Worm (Caenorhabditis elegans) whole organism, L2 larva: ENCODE measurements around the gene enpl-1.

Experiments
- C34F6.9 ChIP-seq: fragments of 150-350 bp; optimal IDR thresholded peaks from 2 replicates; lab custom pipeline; 2014; ENCODE audit warnings: missing biosample characterization, missing genetic modification characterization
- F13H6.1 ChIP-seq: sonication (generic microtip); optimal IDR thresholded peaks from 2 replicates; lab custom pipeline; 2016; ENCODE audit warnings: missing genetic modification characterization, missing compliant biosample characterization
- R02D3.7 ChIP-seq: fragments of 150-350 bp; optimal IDR thresholded peaks from 2 replicates; lab custom pipeline; 2014; ENCODE audit warnings: missing biosample characterization, missing genetic modification characterization
- ZK546.5 ChIP-seq: sonication (generic microtip); optimal IDR thresholded peaks from 2 replicates; lab custom pipeline; 2017; ENCODE audit warnings: missing biosample characterization, missing genetic modification characterization
- alr-1 ChIP-seq: fragments of 150-350 bp; optimal IDR thresholded peaks from 2 replicates; lab custom pipeline; 2014; ENCODE audit warnings: missing biosample characterization, missing genetic modification characterization
- aly-2 ChIP-seq: fragments of 150-350 bp; optimal IDR thresholded peaks from 2 replicates; lab custom pipeline; 2014; ENCODE audit warnings: missing biosample characterization, missing genetic modification characterization
- ama-1 ChIP-seq: fragments of 150-350 bp; optimal IDR thresholded peaks from 2 replicates; lab custom pipeline; 2018; ENCODE audit warnings: inconsistent platforms
- blmp-1 ChIP-seq: sonication (generic microtip); optimal IDR thresholded peaks from 2 replicates; lab custom pipeline; 2017; ENCODE audit warnings: missing genetic modification characterization, mild to moderate bottlenecking, missing compliant biosample characterization, antibody characterized with exemption, moderate library complexity; ENCODE audit not compliant: insufficient read depth
- ceh-16 ChIP-seq: fragments of 150-350 bp; optimal IDR thresholded peaks from 2 replicates; lab custom pipeline; 2014; ENCODE audit warnings: missing biosample characterization, missing genetic modification characterization
- ceh-82 ChIP-seq: fragments of 150-350 bp; optimal IDR thresholded peaks from 2 replicates; lab custom pipeline; 2014; ENCODE audit warnings: missing biosample characterization, missing genetic modification characterization
- crh-2 ChIP-seq: sonication (generic microtip); optimal IDR thresholded peaks from 2 replicates; lab custom pipeline; 2017; ENCODE audit warnings: missing biosample characterization, missing genetic modification characterization
- dmd-4 ChIP-seq: sonication (generic microtip); optimal IDR thresholded peaks from 2 replicates; lab custom pipeline; 2017; ENCODE audit warnings: missing biosample characterization, missing genetic modification characterization
- egl-27 ChIP-seq: sonication (generic microtip); optimal IDR thresholded peaks from 3 replicates; lab custom pipeline; 2017; ENCODE audit warnings: missing biosample characterization, missing genetic modification reagents, missing genetic modification characterization
- elt-1 ChIP-seq: fragments of 150-350 bp; optimal IDR thresholded peaks from 2 replicates; lab custom pipeline; 2014; ENCODE audit warnings: missing biosample characterization, missing genetic modification characterization
- elt-3 ChIP-seq: sonication (generic microtip); optimal IDR thresholded peaks from 2 replicates; lab custom pipeline; 2017; ENCODE audit warnings: missing biosample characterization, missing genetic modification characterization
- fos-1 ChIP-seq: fragments of 150-350 bp; optimal IDR thresholded peaks from 2 replicates; lab custom pipeline; 2014; ENCODE audit warnings: missing biosample characterization, missing genetic modification characterization
- gmeb-1 ChIP-seq: fragments of 150-350 bp; optimal IDR thresholded peaks from 2 replicates; lab custom pipeline; 2014; ENCODE audit warnings: missing biosample characterization, missing genetic modification characterization
- lin-11 ChIP-seq: fragments of 150-350 bp; sonication (generic microtip); optimal IDR thresholded peaks from 2 replicates; lab custom pipeline; 2014; ENCODE audit warnings: missing biosample characterization, missing genetic modification characterization, inconsistent platforms, mixed read lengths
- lin-13 ChIP-seq: fragments of 150-350 bp; optimal IDR thresholded peaks from 2 replicates; lab custom pipeline; 2014; ENCODE audit warnings: missing biosample characterization, missing genetic modification reagents, missing genetic modification characterization
- lin-39 ChIP-seq: fragments of 150-350 bp; optimal IDR thresholded peaks from 2 replicates; lab custom pipeline; 2014; ENCODE audit warnings: missing biosample characterization, missing genetic modification reagents, missing genetic modification characterization
- lsy-2 ChIP-seq, 2 experiments: fragments of 150-350 bp in 1 of 2; sonication (generic microtip) in 1 of 2; optimal IDR thresholded peaks; 2 replicates each; lab custom pipeline; 2014 to 2017; ENCODE audit warnings: missing biosample characterization in 2 of 2, missing genetic modification characterization in 2 of 2
- mab-5 ChIP-seq: fragments of 150-350 bp; optimal IDR thresholded peaks from 2 replicates; lab custom pipeline; 2014; ENCODE audit warnings: missing biosample characterization, missing genetic modification characterization
- mdl-1 ChIP-seq, 2 experiments: fragments of 150-350 bp in 1 of 2; sonication (generic microtip) in 1 of 2; optimal IDR thresholded peaks; 2 replicates each; lab custom pipeline; 2017; ENCODE audit warnings: missing biosample characterization in 2 of 2, missing genetic modification characterization in 2 of 2
- nhr-10 ChIP-seq: sonication (generic microtip); optimal IDR thresholded peaks from 2 replicates; lab custom pipeline; 2017; ENCODE audit warnings: missing biosample characterization, missing genetic modification characterization
- nhr-11 ChIP-seq: fragments of 150-350 bp; optimal IDR thresholded peaks from 2 replicates; lab custom pipeline; 2014; ENCODE audit warnings: missing biosample characterization, missing genetic modification characterization
- nhr-12 ChIP-seq: fragments of 150-350 bp; optimal IDR thresholded peaks from 2 replicates; lab custom pipeline; 2014; ENCODE audit warnings: missing biosample characterization, missing genetic modification characterization
- nhr-129 ChIP-seq: fragments of 150-350 bp; optimal IDR thresholded peaks from 2 replicates; lab custom pipeline; 2014; ENCODE audit warnings: missing biosample characterization, missing genetic modification characterization
- nhr-21 ChIP-seq: fragments of 150-350 bp; optimal IDR thresholded peaks from 2 replicates; lab custom pipeline; 2014; ENCODE audit warnings: missing biosample characterization, missing genetic modification characterization
- nhr-237 ChIP-seq: fragments of 150-350 bp; optimal IDR thresholded peaks from 2 replicates; lab custom pipeline; 2014; ENCODE audit warnings: missing biosample characterization, missing genetic modification characterization
- nhr-25 ChIP-seq: fragments of 150-350 bp; sonication (generic microtip); optimal IDR thresholded peaks from 3 replicates; lab custom pipeline; 2014; ENCODE audit warnings: missing biosample characterization, missing genetic modification characterization
- nhr-6 ChIP-seq: fragments of 150-350 bp; optimal IDR thresholded peaks from 2 replicates; lab custom pipeline; 2014; ENCODE audit warnings: missing biosample characterization, missing genetic modification characterization
- peb-1 ChIP-seq: fragments of 150-350 bp; optimal IDR thresholded peaks from 2 replicates; lab custom pipeline; 2014; ENCODE audit warnings: missing biosample characterization, missing genetic modification characterization
- sem-4 ChIP-seq: fragments of 150-350 bp; optimal IDR thresholded peaks from 2 replicates; lab custom pipeline; 2014; ENCODE audit warnings: missing biosample characterization, missing genetic modification reagents, missing genetic modification characterization
- skn-1 ChIP-seq: sonication (generic microtip); optimal IDR thresholded peaks from 2 replicates; lab custom pipeline; 2017; ENCODE audit warnings: missing biosample characterization, missing genetic modification characterization
- sma-3 ChIP-seq: sonication (generic microtip); optimal IDR thresholded peaks from 2 replicates; lab custom pipeline; 2016; ENCODE audit warnings: missing genetic modification reagents, missing genetic modification characterization, missing compliant biosample characterization
- sma-9 ChIP-seq, 2 experiments: fragments of 150-350 bp in 1 of 2; sonication (generic microtip) in 1 of 2; optimal IDR thresholded peaks; 2 replicates each; lab custom pipeline; 2014 to 2016; ENCODE audit warnings: missing genetic modification characterization in 2 of 2, mild to moderate bottlenecking in 1 of 2, missing biosample characterization in 1 of 2, missing compliant biosample characterization in 1 of 2, missing genetic modification reagents in 1 of 2, moderate library complexity in 1 of 2
- unc-55 ChIP-seq: fragments of 150-350 bp; sonication (generic microtip); optimal IDR thresholded peaks from 3 replicates; lab custom pipeline; 2014; ENCODE audit warnings: missing biosample characterization, missing genetic modification reagents, missing genetic modification characterization
- unc-62 ChIP-seq: fragments of 150-350 bp; optimal IDR thresholded peaks from 2 replicates; lab custom pipeline; 2014; ENCODE audit warnings: missing biosample characterization, missing genetic modification reagents, missing genetic modification characterization
- zag-1 ChIP-seq: fragments of 150-350 bp; optimal IDR thresholded peaks from 2 replicates; lab custom pipeline; 2014; ENCODE audit warnings: missing biosample characterization, missing genetic modification characterization
- ztf-1 ChIP-seq: fragments of 200-800 bp; sonication (Bioruptor generic); conservative IDR thresholded peaks from 2 replicates; pipeline ENCODE4 v1.3.6; 2022; ENCODE audit warnings: missing genetic modification characterization, missing compliant biosample characterization
- ztf-11 ChIP-seq: sonication (generic microtip); optimal IDR thresholded peaks from 2 replicates; lab custom pipeline; 2017; ENCODE audit warnings: missing biosample characterization, missing genetic modification characterization
- ztf-4 ChIP-seq: fragments of 150-350 bp; optimal IDR thresholded peaks from 2 replicates; lab custom pipeline; 2014; ENCODE audit warnings: missing biosample characterization, missing genetic modification characterization

The enpl-1 gene

DNA sequence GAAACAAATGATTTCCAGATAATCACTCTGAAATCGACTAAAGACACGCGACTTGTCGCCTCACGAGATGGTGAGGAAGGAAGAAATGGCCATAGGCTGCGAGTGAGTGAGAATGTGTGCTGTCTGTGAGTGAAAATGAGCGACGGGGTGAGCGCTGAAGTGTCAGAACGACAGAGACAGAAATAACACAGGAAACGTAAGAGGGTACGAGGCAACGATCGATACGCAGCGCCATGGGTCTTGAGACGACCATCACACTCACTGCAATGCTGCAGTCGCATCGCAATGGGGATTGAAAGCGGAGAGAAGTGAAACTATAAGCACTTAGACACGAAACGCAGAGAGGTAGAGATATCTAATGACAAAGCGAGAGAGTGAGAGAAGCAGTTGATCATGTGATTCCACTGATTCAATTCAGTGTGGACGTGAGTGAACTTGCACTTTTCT, 36.3 kb upstream of the enpl-1 start (continued):
- peak; percentile 91 for TF ChIP-seq crh-2 (tag; lab: Kevin White, UChicago)
- TF ChIP-seq ZK546.5 (tag; lab: Kevin White, UChicago) = peak; percentile 44
- peak; percentile 98 for TF ChIP-seq nhr-129 (tag; lab: Kevin White, UChicago)
- no peak for TF ChIP-seq aly-2
- peak; percentile 94 for TF ChIP-seq nhr-25 (tag; lab: Kevin White, UChicago)
- peak; percentile 21 for TF ChIP-seq unc-62
- peak; percentile 97 for TF ChIP-seq F13H6.1
- no peak for TF ChIP-seq R02D3.7 (tag; lab: Kevin White, UChicago)
- TF ChIP-seq nhr-6 (tag; lab: Kevin White, UChicago) = peak; percentile 95
- TF ChIP-seq elt-3 (tag; lab: Kevin White, UChicago) = no peak
- TF ChIP-seq ztf-1 (GFP tag; lab: Robert Waterston, UW) = no peak
- no peak for TF ChIP-seq nhr-11 (tag; lab: Kevin White, UChicago)
- TF ChIP-seq ceh-82 = peak; percentile 60

ce11 chrIV:11083609-11084008, 35.5 kb upstream of the enpl-1 start, which contains the start of gene klc-1:
klc-1 (plus strand) TSS chrIV:11083735.
- TF ChIP-seq lsy-2 (tag; optimal IDR thresholded peaks at IDR 0.05; lab: Kevin White, UChicago) = peak in 1 of 2 experiments; percentile 63
- TF ChIP-seq ama-1 (lab: Kevin White, UChicago) = no peak

DNA sequence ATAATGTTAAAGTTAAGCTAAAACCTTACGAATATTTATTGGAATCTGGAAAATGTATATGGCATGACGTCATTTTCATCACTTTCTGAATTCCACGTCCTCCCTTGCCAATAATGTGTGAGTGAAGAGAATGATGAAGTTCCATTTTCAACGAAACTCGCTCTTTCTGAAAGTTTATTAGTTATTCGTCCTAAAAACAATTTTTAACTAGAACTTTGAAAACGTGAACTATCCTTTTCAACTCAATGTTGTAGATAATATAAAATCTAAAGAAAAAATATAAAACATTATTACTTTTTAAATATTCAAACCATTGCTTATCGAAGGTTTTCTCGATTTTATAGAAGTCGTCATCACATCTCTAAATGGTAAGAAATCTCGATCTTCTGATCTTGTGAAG, 29.6 kb upstream of the enpl-1 start, which contains the start of gene M7.7:
Gene M7.7, plus strand, starts transcription at position 301 of the 400 bp plus-strand sequence.
- TF ChIP-seq skn-1 (tag; lab: Kevin White, UChicago) (no peak), elt-1 (tag; lab: Kevin White, UChicago) (no peak), peb-1 (tag; lab: Kevin White, UChicago) (no peak), sem-4 (no peak), ztf-4 (tag; lab: Kevin White, UChicago) (no peak), lin-39 (no peak), ama-1 (lab: Kevin White, UChicago) (no peak), ceh-82 (no peak), C34F6.9 (tag; lab: Kevin White, UChicago) (no peak), unc-55 (GFP tag; lab: Kevin White, UChicago) (no peak)
- TF ChIP-seq, all 48 proteins: peak for 0

DNA sequence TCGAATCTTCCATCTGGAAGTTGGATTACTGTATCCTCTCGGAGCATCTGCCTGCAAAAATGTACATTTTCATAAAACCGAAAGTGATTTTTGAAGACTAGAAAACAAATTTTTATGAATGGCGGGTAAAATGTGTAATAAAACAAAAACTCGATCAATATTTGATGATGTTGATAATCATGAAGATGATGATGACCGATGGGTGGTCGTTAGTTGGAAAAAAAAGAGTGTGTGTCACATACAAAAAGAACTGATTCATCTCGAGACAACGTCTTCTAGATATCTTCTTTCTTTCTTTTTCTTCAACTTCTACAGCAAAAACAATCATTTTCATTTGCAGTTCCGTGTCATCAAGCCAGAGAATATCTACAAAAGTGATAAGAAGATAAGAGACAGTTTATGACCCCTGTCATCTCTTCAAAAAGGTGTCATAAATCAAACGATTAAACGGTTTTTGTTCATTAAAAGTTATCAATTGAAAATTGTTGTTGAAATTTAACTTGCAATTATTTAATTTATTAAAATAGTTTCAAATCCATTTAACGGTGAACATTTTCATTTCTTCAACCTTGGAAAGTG, 26.5 kb upstream of the enpl-1 start, which contains the start of gene bcc-1:
Gene bcc-1, minus strand, starts transcription at position 51 of the 579 bp plus-strand sequence.
- TF ChIP-seq elt-1 (tag; lab: Kevin White, UChicago) = no peak
- no peak for TF ChIP-seq ceh-16
- TF ChIP-seq ztf-4 (tag; lab: Kevin White, UChicago) = no peak
- TF ChIP-seq nhr-237 (tag; lab: Kevin White, UChicago) = no peak
- TF ChIP-seq blmp-1 (tag; lab: Kevin White, UChicago) = peak; percentile 7
- TF ChIP-seq nhr-6 (tag; lab: Kevin White, UChicago) = no peak
- TF ChIP-seq sma-3 = peak; percentile 45
- TF ChIP-seq sma-9 (GFP tag; optimal IDR thresholded peaks at IDR 0.05; lab: Kevin White, UChicago) = peak; percentile 42
- TF ChIP-seq sma-9 (tag; optimal IDR thresholded peaks at IDR 0.05; lab: Kevin White, UChicago) = no peak
- TF ChIP-seq elt-3 (tag; lab: Kevin White, UChicago) = no peak
- no peak for TF ChIP-seq lin-11 (tag; lab: Kevin White, UChicago)
- TF ChIP-seq ZK546.5 (tag; lab: Kevin White, UChicago) = no peak
- TF ChIP-seq mab-5 (tag; lab: Kevin White, UChicago) = peak; percentile 60
- no peak for TF ChIP-seq C34F6.9 (tag; lab: Kevin White, UChicago)
- TF ChIP-seq mdl-1 (tag; optimal IDR thresholded peaks at IDR 0.05; lab: Kevin White, UChicago) = no peak
- peak; percentile 57 for TF ChIP-seq nhr-25 (tag; lab: Kevin White, UChicago)
- peak; percentile 62 for TF ChIP-seq fos-1 (tag; lab: Kevin White, UChicago)
- TF ChIP-seq dmd-4 (tag; lab: Kevin White, UChicago) = no peak
- no peak for TF ChIP-seq alr-1
- TF ChIP-seq unc-62 = no peak
- TF ChIP-seq ztf-11 (tag; lab: Kevin White, UChicago) = no peak
- no peak for TF ChIP-seq nhr-11 (tag; lab: Kevin White, UChicago)
- no peak for TF ChIP-seq nhr-129 (tag; lab: Kevin White, UChicago)
- TF ChIP-seq sem-4 = no peak
- TF ChIP-seq skn-1 (tag; lab: Kevin White, UChicago) = no peak
- TF ChIP-seq zag-1 = no peak
- TF ChIP-seq lsy-2 (tag; optimal IDR thresholded peaks at IDR 0.05; lab: Kevin White, UChicago) = no peak
- TF ChIP-seq ztf-1 (GFP tag; lab: Robert Waterston, UW) = no peak
- TF ChIP-seq nhr-21 = peak; percentile 18
- no peak for TF ChIP-seq unc-55 (GFP tag; lab: Kevin White, UChicago)
- TF ChIP-seq ama-1 (lab: Kevin White, UChicago) = no peak
- no peak for TF ChIP-seq egl-27 (tag; lab: Kevin White, UChicago)
- no peak for TF ChIP-seq lin-39
- no peak for TF ChIP-seq lin-13 (GFP tag; lab: Kevin White, UChicago)
- TF ChIP-seq gmeb-1 (tag; lab: Kevin White, UChicago) = peak; percentile 23
- TF ChIP-seq nhr-10 (tag; lab: Kevin White, UChicago) = no peak
- no peak for TF ChIP-seq F13H6.1
- TF ChIP-seq ceh-82 = no peak
- TF ChIP-seq nhr-12 (tag; lab: Kevin White, UChicago) = no peak
- TF ChIP-seq peb-1 (tag; lab: Kevin White, UChicago) = no peak
